Worm (Caenorhabditis elegans): ENCODE results near the gene K02E10.4.

The K02E10.4 gene

DNA sequence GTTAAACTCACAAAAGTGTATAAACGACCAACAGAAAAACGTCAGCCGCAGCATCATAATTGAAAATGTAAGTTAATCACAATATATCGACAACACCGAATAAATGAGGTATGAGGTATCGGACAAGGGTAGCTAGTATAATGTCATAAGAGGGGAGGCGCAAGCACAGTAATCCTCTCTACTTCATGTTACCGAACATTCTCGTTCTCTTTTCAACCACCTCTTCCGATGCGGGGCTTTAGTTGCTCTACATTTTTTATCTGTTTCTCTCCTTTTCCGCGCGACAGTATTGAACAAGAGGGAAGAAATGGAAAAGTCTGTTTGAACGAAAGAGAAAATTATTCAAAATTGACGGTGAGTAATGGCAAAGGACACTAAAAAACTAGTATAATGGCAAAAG is 7.2 kb upstream of the K02E10.4 start, which contains the start of gene R04B3.3:
Gene R04B3.3, minus strand, starts transcription at position 101 of the 400 bp plus-strand sequence.
- no peak for TF ChIP-seq med-1 (GFP tag; optimal IDR thresholded peaks at IDR 0.05; ENCODE audit: insufficient read depth)
- no peak for TF ChIP-seq tab-1 (GFP tag; IDR thresholded peaks at IDR 0.05)
- TF ChIP-seq flt-1 (GFP tag; IDR thresholded peaks at IDR 0.05): no peak
- no peak for TF ChIP-seq klf-2 (GFP tag; conservative IDR thresholded peaks at IDR 0.05)

DNA sequence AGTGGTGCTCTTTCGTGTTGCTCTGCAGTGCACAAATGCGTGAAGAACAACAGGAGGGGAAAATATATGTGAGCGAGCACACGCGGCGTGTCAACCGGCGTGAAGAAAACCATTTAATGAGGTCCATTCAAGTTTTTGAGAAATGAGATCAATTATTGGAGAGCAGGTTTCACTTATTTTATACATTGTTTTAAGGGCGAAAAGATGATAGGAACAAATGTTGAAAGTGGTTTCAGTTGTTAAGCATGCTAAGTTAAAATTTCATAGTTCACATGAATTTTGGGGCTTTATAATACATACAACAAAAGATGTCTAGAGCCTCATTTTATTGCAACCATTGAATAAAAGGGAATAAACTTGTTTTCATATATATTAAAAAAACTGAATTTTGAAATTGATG is 4.2 kb upstream of the K02E10.4 start, which contains the start of gene K02E10.5:
Gene K02E10.5, minus strand, starts transcription at position 101 of the 400 bp plus-strand sequence.
- TF ChIP-seq cog-1 (tag; optimal IDR thresholded peaks at IDR 0.05) (no peak), ref-1 (GFP tag; conservative IDR thresholded peaks at IDR 0.05) (no peak), med-1 (GFP tag; optimal IDR thresholded peaks at IDR 0.05; ENCODE audit: insufficient read depth) (no peak), ztf-23 (GFP tag; IDR thresholded peaks at IDR 0.05) (no peak), flt-1 (GFP tag; IDR thresholded peaks at IDR 0.05) (no peak), T22C8.4 (GFP tag; IDR thresholded peaks at IDR 0.05) (no peak), tab-1 (GFP tag; IDR thresholded peaks at IDR 0.05) (no peak), klf-2 (GFP tag; conservative IDR thresholded peaks at IDR 0.05) (no peak), ztf-29 (GFP tag; IDR thresholded peaks at IDR 0.05) (no peak)

DNA sequence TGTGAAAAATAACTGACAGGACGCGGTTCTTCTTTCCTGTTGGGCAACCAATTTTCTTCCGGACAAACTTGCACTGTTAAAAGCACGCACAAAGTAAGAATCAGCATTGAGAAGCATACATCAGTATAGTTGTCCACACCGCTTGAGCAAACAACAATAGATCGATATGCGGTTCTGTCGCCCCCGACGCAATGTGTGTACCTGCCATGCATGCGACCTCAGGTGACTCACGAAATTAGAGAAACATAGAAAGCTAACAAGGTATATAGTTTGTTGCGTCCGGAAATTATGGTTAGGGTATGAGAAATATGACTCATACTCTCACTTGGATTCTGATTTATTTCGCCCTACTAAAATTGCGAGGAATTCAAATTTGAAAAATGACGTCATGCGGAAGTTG is 441 bp upstream of the K02E10.4 start, which contains the start of gene K02E10.6:
Gene K02E10.6, minus strand, starts transcription at position 149 of the 400 bp plus-strand sequence.
- no peak for TF ChIP-seq T22C8.4 (GFP tag; IDR thresholded peaks at IDR 0.05)

DNA sequence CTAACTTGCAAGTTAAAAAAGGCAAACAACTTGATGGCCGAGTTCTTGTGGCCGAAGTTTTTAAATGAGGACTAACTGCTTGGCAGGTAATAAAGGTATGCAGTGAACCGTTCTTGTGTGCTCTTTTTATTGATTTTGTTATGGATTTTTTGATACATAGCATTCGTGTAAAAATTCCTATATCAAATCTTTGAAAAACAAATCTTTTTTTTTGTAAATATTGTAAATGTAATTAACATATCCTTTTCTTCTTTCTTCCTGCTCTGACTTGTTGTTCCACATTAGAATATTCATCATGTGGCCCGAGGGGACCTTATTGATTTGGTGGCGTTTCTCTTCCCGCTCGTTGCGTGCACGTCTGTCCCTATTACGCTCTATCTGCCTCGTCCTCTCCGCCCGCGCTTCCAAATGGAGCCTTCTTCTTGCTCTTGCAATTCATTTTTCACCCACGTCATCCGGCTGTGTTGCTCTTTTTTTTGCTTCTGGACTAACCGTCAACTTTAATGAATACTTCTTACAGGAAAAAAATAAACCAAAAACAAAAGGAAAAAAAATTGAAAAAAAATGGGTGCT is 5.5 kb downstream of the K02E10.4 start, which contains the start of gene hid-1:
Gene hid-1, plus strand, starts transcription at position 523 of the 573 bp plus-strand sequence.
- TF ChIP-seq flt-1 (GFP tag; IDR thresholded peaks at IDR 0.05): no peak
- 0 out of 2 replicates have a peak, but pooled peaks have one; percentile 31 for TF ChIP-seq T22C8.4 (GFP tag; IDR thresholded peaks at IDR 0.05)
- TF ChIP-seq klf-2 (GFP tag; conservative IDR thresholded peaks at IDR 0.05): no peak
- TF ChIP-seq ztf-29 (GFP tag; IDR thresholded peaks at IDR 0.05): no peak

DNA sequence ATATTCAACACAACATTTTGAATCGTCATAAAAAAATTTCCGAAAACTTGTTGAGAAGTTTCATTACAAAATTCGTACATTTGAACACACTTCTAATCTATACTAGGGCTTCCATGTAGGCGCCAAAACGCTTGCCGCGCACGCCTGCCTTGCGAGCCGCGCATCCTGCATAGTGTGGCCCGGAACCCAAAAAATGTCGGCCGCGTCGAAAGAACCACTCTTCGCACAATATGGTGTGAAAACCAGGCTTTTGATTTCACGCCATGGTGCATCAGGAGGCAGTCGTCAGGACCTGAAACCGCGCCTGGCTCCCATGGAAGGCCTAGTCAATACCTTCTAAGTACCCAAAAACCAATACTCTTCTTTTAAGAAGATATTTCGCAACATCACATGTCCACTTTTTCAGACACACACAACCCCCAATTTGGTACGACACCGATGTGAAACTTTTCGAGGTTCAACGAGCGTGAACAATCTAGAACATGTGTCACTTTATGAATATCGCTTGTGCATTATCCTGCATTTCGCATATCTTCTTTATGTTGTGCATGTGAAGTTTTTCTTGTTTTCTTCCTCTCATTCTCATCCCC is 10.6 kb downstream of the K02E10.4 start:
- TF ChIP-seq klf-2 (GFP tag; conservative IDR thresholded peaks at IDR 0.05): no peak
- no peak for TF ChIP-seq cog-1 (tag; optimal IDR thresholded peaks at IDR 0.05)
- TF ChIP-seq tab-1 (GFP tag; IDR thresholded peaks at IDR 0.05): no peak
- TF ChIP-seq T22C8.4 (GFP tag; IDR thresholded peaks at IDR 0.05): no peak

DNA sequence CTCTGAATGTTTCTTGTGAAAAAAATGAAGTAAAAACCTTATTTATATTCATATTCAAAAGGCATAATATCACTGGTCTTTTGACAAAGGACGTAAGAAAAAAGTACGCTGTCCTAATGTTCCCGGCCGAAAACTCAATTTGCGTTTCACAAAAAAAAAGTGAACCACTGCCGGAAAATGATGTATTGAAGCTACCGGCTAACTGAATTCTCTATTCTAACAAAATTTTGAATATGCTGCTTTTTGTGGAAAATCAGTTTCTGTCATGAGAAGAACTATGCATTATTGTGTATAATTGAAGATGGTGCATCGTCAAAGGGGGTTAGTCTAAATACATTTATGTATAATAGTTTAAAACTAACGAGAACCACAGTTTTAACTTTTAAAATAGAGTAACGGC is 11.2 kb downstream of the K02E10.4 start:
- TF ChIP-seq cog-1 (tag; optimal IDR thresholded peaks at IDR 0.05): no peak
- TF ChIP-seq ztf-29 (GFP tag; IDR thresholded peaks at IDR 0.05): no peak
- TF ChIP-seq med-1 (GFP tag; optimal IDR thresholded peaks at IDR 0.05; ENCODE audit: insufficient read depth): no peak
- no peak for TF ChIP-seq tab-1 (GFP tag; IDR thresholded peaks at IDR 0.05)
- TF ChIP-seq ref-1 (GFP tag; conservative IDR thresholded peaks at IDR 0.05): no peak
- TF ChIP-seq klf-2 (GFP tag; conservative IDR thresholded peaks at IDR 0.05): no peak
- no peak for TF ChIP-seq ztf-23 (GFP tag; IDR thresholded peaks at IDR 0.05)
- no peak for TF ChIP-seq T22C8.4 (GFP tag; IDR thresholded peaks at IDR 0.05)
- no peak for TF ChIP-seq flt-1 (GFP tag; IDR thresholded peaks at IDR 0.05)

DNA sequence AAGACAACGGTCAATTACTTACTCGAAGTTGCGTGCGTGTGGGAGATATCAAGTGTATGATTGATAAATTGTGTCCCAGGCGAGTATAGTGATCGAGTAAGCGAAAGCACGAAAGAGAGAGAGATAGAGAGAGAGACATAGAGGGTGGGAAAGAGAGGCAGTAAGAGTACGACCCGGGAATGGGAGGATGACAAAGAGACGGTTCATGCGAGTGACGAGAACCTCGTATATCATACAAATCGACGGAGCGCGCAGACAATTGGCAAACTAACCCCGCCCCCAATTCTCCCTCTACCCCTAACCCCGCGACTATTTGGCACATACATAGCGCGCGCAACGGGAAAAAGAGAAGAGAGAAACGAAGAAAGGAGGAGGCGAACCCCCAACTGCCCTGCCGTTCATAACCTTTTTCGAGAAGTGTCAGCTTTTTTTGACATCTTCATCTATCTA is 12.8 kb downstream of the K02E10.4 start, which contains the start of gene rabr-1:
Gene rabr-1, plus strand, starts transcription at position 316 of the 450 bp plus-strand sequence.
- TF ChIP-seq tab-1 (GFP tag; IDR thresholded peaks at IDR 0.05): 0 out of 2 replicates have a peak, but pooled peaks have one; percentile 56
- no peak for TF ChIP-seq cog-1 (tag; optimal IDR thresholded peaks at IDR 0.05)

DNA sequence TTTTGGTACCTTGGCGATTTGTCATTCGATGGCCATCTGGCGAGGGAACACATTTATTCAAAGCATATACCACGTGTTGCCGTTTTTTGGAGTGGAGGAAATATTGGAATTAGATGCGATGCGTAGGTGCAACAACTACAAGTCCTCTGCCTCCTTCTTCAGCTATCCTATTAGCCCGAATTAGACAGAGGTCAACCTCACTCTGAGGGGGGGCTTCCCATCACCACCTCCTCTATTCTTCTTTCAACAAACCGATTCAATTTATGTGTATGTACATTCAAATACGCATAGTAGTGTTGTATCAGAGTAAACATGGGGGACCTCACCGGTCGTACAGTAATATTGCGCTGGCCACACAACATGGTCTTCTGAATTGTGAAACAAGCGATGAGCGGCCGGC is 14.8 kb downstream of the K02E10.4 start:
- TF ChIP-seq ztf-29 (GFP tag; IDR thresholded peaks at IDR 0.05): 0 out of 2 replicates have a peak, but pooled peaks have one; percentile 23
- TF ChIP-seq ref-1 (GFP tag; conservative IDR thresholded peaks at IDR 0.05): no peak

DNA sequence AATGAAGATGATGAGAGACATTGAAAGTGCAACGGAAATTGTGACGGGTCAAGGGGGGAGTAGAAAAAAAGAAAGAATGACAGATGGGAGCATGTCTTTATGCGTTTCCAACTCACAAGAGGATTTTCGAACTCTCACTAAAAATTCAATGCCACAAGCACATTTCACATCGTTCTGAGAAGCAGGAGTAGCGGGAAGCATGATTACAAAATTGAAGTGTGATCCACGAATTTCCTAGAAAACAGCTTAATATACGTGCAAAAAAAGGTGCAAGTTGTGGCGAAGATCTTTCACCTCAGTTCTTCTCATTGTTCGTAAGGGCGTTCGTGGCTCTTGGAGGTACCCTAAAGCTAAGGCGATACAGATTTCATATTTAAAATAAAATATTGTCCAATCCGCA is 23.7 kb downstream of the K02E10.4 start:
- no peak for TF ChIP-seq ref-1 (GFP tag; conservative IDR thresholded peaks at IDR 0.05)

DNA sequence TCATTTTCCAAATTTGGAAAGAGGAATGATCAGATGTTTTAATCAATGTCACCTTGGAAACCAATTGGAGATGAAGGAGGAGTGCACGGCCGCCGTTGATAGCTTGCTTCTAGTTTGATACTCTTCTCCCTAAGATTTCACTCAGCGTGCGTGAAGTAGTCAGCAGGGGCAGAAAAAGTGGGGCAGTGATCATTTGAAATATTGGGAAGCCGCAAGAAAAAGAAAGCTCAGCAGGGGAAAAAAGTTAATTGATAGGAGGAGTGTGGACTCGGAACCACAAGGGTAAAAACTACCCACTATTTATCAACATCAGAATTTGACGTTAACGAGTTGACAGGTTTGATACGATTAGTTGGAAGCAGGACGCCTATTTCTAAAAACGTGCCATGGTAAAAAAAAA is 25.4 kb downstream of the K02E10.4 start, which contains the start of gene K02E10.7:
Gene K02E10.7, minus strand, starts transcription at position 101 of the 400 bp plus-strand sequence.
- TF ChIP-seq flt-1 (GFP tag; IDR thresholded peaks at IDR 0.05) (no peak), med-1 (GFP tag; optimal IDR thresholded peaks at IDR 0.05; ENCODE audit: insufficient read depth) (no peak), cog-1 (tag; optimal IDR thresholded peaks at IDR 0.05) (no peak), klf-2 (GFP tag; conservative IDR thresholded peaks at IDR 0.05) (no peak), ztf-23 (GFP tag; IDR thresholded peaks at IDR 0.05) (no peak), ref-1 (GFP tag; conservative IDR thresholded peaks at IDR 0.05) (no peak), ztf-29 (GFP tag; IDR thresholded peaks at IDR 0.05) (no peak)

DNA sequence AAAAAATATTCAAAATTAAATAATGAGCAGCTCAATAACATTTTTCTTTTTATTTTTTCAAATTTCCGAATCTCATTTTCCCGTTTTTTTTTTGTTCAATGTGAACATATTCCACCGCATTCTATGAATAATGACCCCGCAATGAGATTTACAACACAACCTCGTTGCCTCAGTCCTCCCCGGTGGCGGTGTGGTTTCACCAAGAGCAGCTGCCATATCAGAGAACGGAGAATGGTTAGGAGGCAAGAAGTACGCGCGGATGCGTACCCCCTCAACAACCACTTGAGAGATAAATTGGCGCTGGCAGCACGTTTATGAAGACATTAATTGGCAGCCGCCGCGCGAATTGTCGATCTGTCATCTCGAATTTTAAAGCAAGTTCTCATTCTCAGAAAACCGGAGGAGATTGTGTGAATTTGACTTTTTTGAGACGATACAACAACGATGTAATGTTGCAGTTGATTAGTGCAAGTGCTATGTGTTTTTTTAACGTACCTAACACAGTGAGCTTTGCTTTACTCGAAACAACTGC is 30.7 kb downstream of the K02E10.4 start:
- TF ChIP-seq tab-1 (GFP tag; IDR thresholded peaks at IDR 0.05) (no peak), cog-1 (tag; optimal IDR thresholded peaks at IDR 0.05) (peak; percentile 22), med-1 (GFP tag; optimal IDR thresholded peaks at IDR 0.05; ENCODE audit: insufficient read depth) (no peak), flt-1 (GFP tag; IDR thresholded peaks at IDR 0.05) (no peak), ztf-29 (GFP tag; IDR thresholded peaks at IDR 0.05) (no peak)
